Fruit fly (Drosophila melanogaster) whole organism, embryonic: ENCODE data around the gene CG43993.

Experiments
- ATbp ChIP-seq: fragments of 200-800 bp; sonication (Bioruptor generic); optimal IDR thresholded peaks from 2 replicates; lab custom pipeline; 2017; ENCODE audit warnings: missing biosample characterization, mild to moderate bottlenecking, missing genetic modification characterization, missing genetic modification reagents
- CG2875 ChIP-seq: fragments of 200-800 bp; sonication (Bioruptor generic); optimal IDR thresholded peaks from 2 replicates; lab custom pipeline; 2017; ENCODE audit warnings: missing biosample characterization, mild to moderate bottlenecking, missing genetic modification characterization, missing genetic modification reagents
- CG7357 ChIP-seq: fragments of 200-800 bp; sonication (Bioruptor generic); IDR thresholded peaks from 3 replicates; pipeline ENCODE4 v1.3.6; 2022; ENCODE audit warnings: missing biosample characterization, missing genetic modification characterization
- Hand ChIP-seq: fragments of 200-800 bp; sonication (Bioruptor generic); optimal IDR thresholded peaks from 2 replicates; lab custom pipeline; 2017; ENCODE audit warnings: mild to moderate bottlenecking, missing biosample characterization, missing genetic modification reagents, missing genetic modification characterization
- MBD-R2 ChIP-seq: fragments of 200-800 bp; sonication (Bioruptor generic); IDR thresholded peaks from 2 replicates; pipeline ENCODE4 v1.3.6; 2022; ENCODE audit warnings: missing biosample characterization, missing genetic modification characterization
- Ptx1 ChIP-seq: fragments of 200-800 bp; sonication (Bioruptor generic); IDR thresholded peaks from 2 replicates; pipeline ENCODE4 v1.3.6; 2022; ENCODE audit warnings: missing biosample characterization, missing genetic modification characterization
- fd3F ChIP-seq: fragments of 200-800 bp; sonication (Bioruptor generic); optimal IDR thresholded peaks from 2 replicates; lab custom pipeline; 2018; ENCODE audit warnings: missing biosample characterization, mild to moderate bottlenecking, missing genetic modification characterization, moderate library complexity
- gcm2 ChIP-seq: fragments of 200-800 bp; sonication (Bioruptor generic); optimal IDR thresholded peaks from 2 replicates; lab custom pipeline; 2016; ENCODE audit warnings: missing biosample characterization, missing genetic modification characterization
- toy ChIP-seq: fragments of 200-800 bp; sonication (Bioruptor generic); IDR thresholded peaks from 2 replicates; pipeline ENCODE4 v1.3.6; 2022; ENCODE audit warnings: missing biosample characterization, missing genetic modification characterization

DNA sequence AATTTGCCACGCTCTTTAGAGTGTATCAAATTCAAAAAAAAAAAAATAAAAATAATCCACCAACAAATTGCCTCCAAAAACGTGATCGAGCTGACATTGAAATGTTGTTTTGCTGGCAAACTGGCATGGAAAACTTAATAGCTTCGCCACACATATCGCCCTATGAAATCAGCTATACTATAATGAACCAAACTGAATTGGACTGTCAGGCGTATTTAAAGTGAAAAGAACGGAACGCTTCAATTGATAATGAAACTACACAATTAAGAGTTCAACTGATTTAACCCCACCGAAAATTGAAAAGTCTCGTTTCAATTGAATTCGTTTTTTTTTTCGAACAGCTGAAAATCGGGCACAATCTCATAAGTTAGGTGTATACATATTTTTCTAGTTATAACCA lies 6.7 kb downstream of the CG43993 start:
- TF ChIP-seq Ptx1 (GFP tag; lab: Robert Waterston, UW), result no peak
- TF ChIP-seq toy (GFP tag; lab: Robert Waterston, UW), result no peak
- TF ChIP-seq ATbp (GFP tag; lab: Kevin White, UChicago), result no peak
- no peak for TF ChIP-seq gcm2 (GFP tag; lab: Kevin White, UChicago)
- no peak for TF ChIP-seq Hand
- no peak for TF ChIP-seq CG7357
- no peak for TF ChIP-seq CG2875 (GFP tag; lab: Kevin White, UChicago)
- no peak for TF ChIP-seq MBD-R2
- TF ChIP-seq fd3F (GFP tag; lab: Kevin White, UChicago), result no peak
